Worm (Caenorhabditis elegans): ENCODE data around the gene Y76B12C.3.

DNA sequence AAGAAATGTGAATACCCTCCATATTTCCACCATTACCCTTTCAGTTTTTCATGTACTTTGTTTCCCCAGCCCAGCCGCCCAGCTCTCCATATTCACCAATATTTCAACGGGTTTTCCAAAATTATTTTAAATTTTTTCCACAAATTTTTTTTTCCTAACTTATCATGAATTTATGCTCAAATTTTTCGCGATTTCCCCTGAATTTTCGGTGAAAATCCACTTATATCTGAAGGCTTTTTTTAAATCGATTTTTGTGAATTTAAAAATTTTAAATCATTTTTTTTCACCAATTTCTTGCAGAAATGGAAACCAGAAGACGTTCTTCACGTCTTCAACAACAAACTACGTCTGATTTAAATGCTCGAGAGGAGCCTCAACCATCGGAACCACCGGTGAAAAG is 19.3 kb downstream of the Y76B12C.3 start, which contains the start of gene xpc-1:
- no peak for TF ChIP-seq unc-39 (tag; optimal IDR thresholded peaks at IDR 0.05)
- TF ChIP-seq blmp-1 (tag; optimal IDR thresholded peaks at IDR 0.05) = no peak
- TF ChIP-seq zip-8 (tag; optimal IDR thresholded peaks at IDR 0.05) = no peak
- TF ChIP-seq mep-1 (tag; optimal IDR thresholded peaks at IDR 0.05) = no peak
- no peak for TF ChIP-seq mab-5 (tag; optimal IDR thresholded peaks at IDR 0.05)
- no peak for TF ChIP-seq snpc-4 (tag; optimal IDR thresholded peaks at IDR 0.05)
- TF ChIP-seq nhr-237 (tag; optimal IDR thresholded peaks at IDR 0.05) = no peak
- no peak for TF ChIP-seq nhr-12 (tag; optimal IDR thresholded peaks at IDR 0.05)
- TF ChIP-seq lin-32 (GFP tag; optimal IDR thresholded peaks at IDR 0.05) = no peak
- TF ChIP-seq nhr-28 (tag; optimal IDR thresholded peaks at IDR 0.05) = no peak
- no peak for TF ChIP-seq nhr-76 (tag; optimal IDR thresholded peaks at IDR 0.05)
- no peak for TF ChIP-seq lsy-2 (tag; optimal IDR thresholded peaks at IDR 0.05)
- TF ChIP-seq pha-4 (tag; optimal IDR thresholded peaks at IDR 0.05) = no peak

Measured in whole organism, mixed stage, embryonic.